Worm (Caenorhabditis elegans) whole organism, late embryonic: Measurements from ENCODE around the gene end-3.

ENCODE experiments used
- F13H6.1 ChIP-seq: sonication (generic microtip); optimal IDR thresholded peaks from 2 replicates; lab custom pipeline; 2016; ENCODE audit warnings: missing genetic modification characterization, missing compliant biosample characterization
- ceh-22 ChIP-seq: sonication (generic microtip); optimal IDR thresholded peaks from 2 replicates; lab custom pipeline; 2017; ENCODE audit warnings: missing biosample characterization, missing genetic modification characterization
- ceh-48 ChIP-seq: sonication (generic microtip); optimal IDR thresholded peaks from 2 replicates; lab custom pipeline; 2016; ENCODE audit warnings: missing genetic modification characterization, inconsistent platforms, missing compliant biosample characterization
- elt-2 ChIP-seq: sonication (generic microtip); optimal IDR thresholded peaks from 2 replicates; lab custom pipeline; 2016; ENCODE audit warnings: missing genetic modification reagents, missing genetic modification characterization, missing compliant biosample characterization
- eyg-1 ChIP-seq: sonication (generic microtip); optimal IDR thresholded peaks from 2 replicates; lab custom pipeline; 2016; ENCODE audit warnings: missing genotype, missing genetic modification characterization, missing compliant biosample characterization
- npax-4 ChIP-seq: sonication (generic microtip); optimal IDR thresholded peaks from 2 replicates; lab custom pipeline; 2016; ENCODE audit warnings: missing genetic modification characterization, missing compliant biosample characterization
- odd-2 ChIP-seq: sonication (generic microtip); optimal IDR thresholded peaks from 2 replicates; lab custom pipeline; 2017; ENCODE audit warnings: antibody characterized with exemption, mild to moderate bottlenecking, missing genetic modification characterization, missing compliant biosample characterization
- pag-3 ChIP-seq: sonication (generic microtip); optimal IDR thresholded peaks from 2 replicates; lab custom pipeline; 2016; ENCODE audit warnings: missing compliant biosample characterization, missing genetic modification characterization, borderline replicate concordance
- pha-2 ChIP-seq: sonication (generic microtip); optimal IDR thresholded peaks from 2 replicates; lab custom pipeline; 2017; ENCODE audit warnings: mild to moderate bottlenecking, missing genetic modification characterization, missing compliant biosample characterization
- pqm-1 ChIP-seq: sonication (generic microtip); optimal IDR thresholded peaks from 2 replicates; lab custom pipeline; 2016; ENCODE audit warnings: missing genetic modification characterization, missing compliant biosample characterization
- syd-9 ChIP-seq: sonication (generic microtip); optimal IDR thresholded peaks from 2 replicates; lab custom pipeline; 2016; ENCODE audit warnings: mild to moderate bottlenecking, missing genetic modification characterization, moderate library complexity, missing compliant biosample characterization
- ttx-3 ChIP-seq: sonication (generic microtip); optimal IDR thresholded peaks from 2 replicates; lab custom pipeline; 2016; ENCODE audit warnings: missing genetic modification reagents, missing genetic modification characterization, missing compliant biosample characterization

DNA sequence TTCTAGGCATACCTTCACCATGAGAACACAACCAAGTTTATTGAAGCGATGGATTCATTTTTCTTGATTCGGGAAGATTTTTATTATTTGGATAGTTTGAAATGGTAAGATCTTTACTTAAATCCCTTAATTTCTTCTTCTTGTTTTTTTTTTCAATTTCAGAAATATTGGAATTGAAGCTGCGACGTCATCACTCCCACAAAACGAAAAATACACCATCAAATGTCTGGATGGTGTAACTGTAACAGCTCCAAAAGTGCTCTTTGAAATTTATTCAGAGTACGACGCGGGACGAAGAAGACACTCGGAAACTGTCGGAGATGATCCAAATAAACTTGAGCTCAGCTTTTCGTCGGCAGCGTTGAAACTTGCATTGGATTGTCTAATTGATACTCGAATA lies 49.9 kb downstream of the end-3 start, which contains the start of gene D1086.21:
- no peak for TF ChIP-seq F13H6.1 (tag; lab: Kevin White, UChicago)
- TF ChIP-seq odd-2 (tag; lab: Kevin White, UChicago), result no peak
- TF ChIP-seq ttx-3 (tag; lab: Kevin White, UChicago), result no peak
- no peak for TF ChIP-seq eyg-1 (tag; lab: Kevin White, UChicago)
- TF ChIP-seq syd-9, result no peak
- no peak for TF ChIP-seq pha-2 (tag; lab: Kevin White, UChicago)
- TF ChIP-seq ceh-48 (tag; lab: Kevin White, UChicago), result no peak
- TF ChIP-seq npax-4, result no peak
- TF ChIP-seq ceh-22 (tag; lab: Kevin White, UChicago), result no peak
- TF ChIP-seq pag-3 (tag; lab: Kevin White, UChicago), result no peak
- TF ChIP-seq pqm-1 (tag; lab: Kevin White, UChicago), result no peak
- no peak for TF ChIP-seq elt-2 (tag; lab: Kevin White, UChicago)
